Fruit fly (Drosophila melanogaster) whole organism, embryonic: Measurements from ENCODE around the gene CG17637.
A peak's percentile ranks its signal among the peaks of the same experiment; 100 is the strongest.

Experiments
- Adf1 ChIP-seq: fragments of 200-800 bp; sonication (Bioruptor generic); IDR thresholded peaks from 2 replicates; pipeline ENCODE4 v1.3.6; 2022; ENCODE audit warnings: missing biosample characterization, missing genetic modification characterization
- Atf-2 ChIP-seq: fragments of 200-800 bp; sonication (Bioruptor generic); optimal IDR thresholded peaks from 2 replicates; lab custom pipeline; 2016; ENCODE audit warnings: missing biosample characterization, missing genetic modification characterization
- Blimp-1 ChIP-seq: fragments of 200-800 bp; sonication (Bioruptor generic); optimal IDR thresholded peaks from 3 replicates; lab custom pipeline; 2018; ENCODE audit warnings: missing biosample characterization, missing genetic modification characterization, mild to moderate bottlenecking, moderate library complexity, missing genetic modification reagents
- CG1024 ChIP-seq: fragments of 200-800 bp; sonication (Bioruptor generic); IDR thresholded peaks from 2 replicates; pipeline ENCODE4 v1.3.6; 2022; ENCODE audit warnings: missing biosample characterization, missing genetic modification characterization
- CG10431 ChIP-seq: fragments of 200-800 bp; sonication (Bioruptor generic); optimal IDR thresholded peaks from 3 replicates; lab custom pipeline; 2018; ENCODE audit warnings: missing biosample characterization, mild to moderate bottlenecking, missing genetic modification characterization
- CG11398 ChIP-seq: fragments of 200-800 bp; sonication (Bioruptor generic); optimal IDR thresholded peaks from 2 replicates; lab custom pipeline; 2016; ENCODE audit warnings: missing biosample characterization, missing genetic modification characterization
- CG12071 ChIP-seq: fragments of 200-800 bp; sonication (Bioruptor generic); optimal IDR thresholded peaks from 3 replicates; lab custom pipeline; 2018; ENCODE audit warnings: missing biosample characterization, mild to moderate bottlenecking, missing genetic modification characterization
- CG12942 ChIP-seq: fragments of 200-800 bp; sonication (Bioruptor generic); optimal IDR thresholded peaks from 3 replicates; lab custom pipeline; 2016; ENCODE audit warnings: missing biosample characterization, missing genetic modification characterization
- CG15601 ChIP-seq: fragments of 200-800 bp; sonication (Bioruptor generic); optimal IDR thresholded peaks from 3 replicates; lab custom pipeline; 2019; ENCODE audit warnings: missing biosample characterization, mild to moderate bottlenecking, missing genetic modification characterization, moderate library complexity
- CG17328 ChIP-seq: fragments of 200-800 bp; sonication (Bioruptor generic); IDR thresholded peaks from 2 replicates; pipeline ENCODE4 v1.3.6; 2022; ENCODE audit warnings: missing biosample characterization, missing genetic modification characterization
- CG17385 ChIP-seq: fragments of 200-800 bp; sonication (Bioruptor generic); optimal IDR thresholded peaks from 3 replicates; lab custom pipeline; 2018; ENCODE audit warnings: missing biosample characterization, mild to moderate bottlenecking, missing genetic modification characterization
- CG1792 ChIP-seq: fragments of 200-800 bp; sonication (Bioruptor generic); optimal IDR thresholded peaks from 2 replicates; lab custom pipeline; 2016; ENCODE audit warnings: missing biosample characterization, missing genetic modification characterization
- CG18764 ChIP-seq: fragments of 200-800 bp; sonication (Bioruptor generic); optimal IDR thresholded peaks from 3 replicates; lab custom pipeline; 2016; ENCODE audit warnings: missing biosample characterization, missing genetic modification characterization
- CG3847 ChIP-seq: fragments of 200-800 bp; sonication (Bioruptor generic); IDR thresholded peaks from 2 replicates; pipeline ENCODE4 v1.3.6; 2022; ENCODE audit warnings: missing biosample characterization, missing genetic modification characterization
- CG5245 ChIP-seq: fragments of 200-800 bp; sonication (Bioruptor generic); optimal IDR thresholded peaks from 3 replicates; lab custom pipeline; 2016; ENCODE audit warnings: missing biosample characterization, missing genetic modification characterization
- CG7556 ChIP-seq: fragments of 200-800 bp; sonication (Bioruptor generic); optimal IDR thresholded peaks from 2 replicates; lab custom pipeline; 2017; ENCODE audit warnings: missing biosample characterization, mild to moderate bottlenecking, missing genetic modification characterization
- CG7839 ChIP-seq: fragments of 200-800 bp; sonication (Bioruptor generic); optimal IDR thresholded peaks from 3 replicates; lab custom pipeline; 2018; ENCODE audit warnings: missing biosample characterization, mild to moderate bottlenecking, missing genetic modification characterization, moderate library complexity
- CG7963 ChIP-seq: fragments of 200-800 bp; sonication (Bioruptor generic); IDR thresholded peaks from 3 replicates; pipeline ENCODE4 v1.3.6; 2022; ENCODE audit warnings: missing biosample characterization, missing genetic modification characterization; ENCODE audit not compliant: partially characterized antibody
- CG8388 ChIP-seq: fragments of 200-800 bp; sonication (Bioruptor generic); optimal IDR thresholded peaks from 2 replicates; lab custom pipeline; 2019; ENCODE audit warnings: missing biosample characterization, mild to moderate bottlenecking, missing genetic modification characterization, moderate library complexity
- Chrac-16 ChIP-seq: fragments of 200-800 bp; sonication (Bioruptor generic); optimal IDR thresholded peaks from 3 replicates; lab custom pipeline; 2016; ENCODE audit warnings: missing biosample characterization, missing genetic modification characterization
- Dip2 ChIP-seq: fragments of 200-800 bp; sonication (Bioruptor generic); IDR thresholded peaks from 2 replicates; pipeline ENCODE4 v1.3.6; 2022; ENCODE audit warnings: missing biosample characterization, missing genetic modification characterization
- HLH3B ChIP-seq: fragments of 200-800 bp; sonication (Bioruptor generic); IDR thresholded peaks from 2 replicates; pipeline ENCODE4 v1.3.6; 2022; ENCODE audit warnings: missing biosample characterization, missing genetic modification characterization
- Hmx ChIP-seq: fragments of 200-800 bp; sonication (Bioruptor generic); optimal IDR thresholded peaks from 2 replicates; lab custom pipeline; 2016; ENCODE audit warnings: missing biosample characterization, missing genetic modification characterization
- Jarid2 ChIP-seq: fragments of 200-800 bp; sonication (Bioruptor generic); optimal IDR thresholded peaks from 3 replicates; lab custom pipeline; 2017; ENCODE audit warnings: mild to moderate bottlenecking, missing biosample characterization, missing genetic modification reagents, missing genetic modification characterization
- Myb ChIP-seq: fragments of 200-800 bp; sonication (Bioruptor generic); optimal IDR thresholded peaks from 2 replicates; lab custom pipeline; 2016; ENCODE audit warnings: missing biosample characterization, missing genetic modification characterization
- NfI ChIP-seq: fragments of 200-800 bp; sonication (Bioruptor generic); optimal IDR thresholded peaks from 3 replicates; lab custom pipeline; 2018; ENCODE audit warnings: missing biosample characterization, mild to moderate bottlenecking, missing genetic modification characterization, moderate library complexity
- Sry-δ ChIP-seq: fragments of 200-800 bp; sonication (Bioruptor generic); optimal IDR thresholded peaks from 2 replicates; lab custom pipeline; 2016; ENCODE audit warnings: missing biosample characterization, missing genetic modification characterization
- YL-1 ChIP-seq: fragments of 200-800 bp; sonication (Bioruptor generic); optimal IDR thresholded peaks from 3 replicates; lab custom pipeline; 2017; ENCODE audit warnings: missing biosample characterization, mild to moderate bottlenecking, missing genetic modification characterization
- ac ChIP-seq: fragments of 200-800 bp; sonication (Bioruptor generic); optimal IDR thresholded peaks from 3 replicates; lab custom pipeline; 2017; ENCODE audit warnings: missing biosample characterization, mild to moderate bottlenecking, missing genetic modification characterization
- ash1 ChIP-seq: fragments of 200-800 bp; sonication (Bioruptor generic); optimal IDR thresholded peaks from 2 replicates; lab custom pipeline; 2018; ENCODE audit warnings: missing biosample characterization, mild to moderate bottlenecking, missing genetic modification characterization
- ato ChIP-seq: fragments of 200-800 bp; sonication (Bioruptor generic); IDR thresholded peaks from 2 replicates; pipeline ENCODE4 v1.3.6; 2022; ENCODE audit warnings: missing biosample characterization, missing genetic modification characterization; ENCODE audit not compliant: partially characterized antibody
- cad ChIP-seq: fragments of >200 bp; optimal IDR thresholded peaks from 2 replicates; lab custom pipeline; 2017; ENCODE audit warnings: missing biosample characterization, missing genetic modification characterization
- fd96Cb ChIP-seq: fragments of 200-800 bp; sonication (Bioruptor generic); optimal IDR thresholded peaks from 2 replicates; lab custom pipeline; 2018; ENCODE audit warnings: missing biosample characterization, mild to moderate bottlenecking, missing genetic modification characterization, moderate library complexity
- gce ChIP-seq: fragments of 200-800 bp; sonication (Bioruptor generic); IDR thresholded peaks from 3 replicates; pipeline ENCODE4 v1.3.6; 2022; ENCODE audit warnings: missing biosample characterization, missing genetic modification characterization
- gro ChIP-seq: fragments of 200-800 bp; sonication (Bioruptor generic); optimal IDR thresholded peaks from 2 replicates; lab custom pipeline; 2016; ENCODE audit warnings: missing biosample characterization, missing genetic modification characterization
- gt ChIP-seq: fragments of 200-800 bp; sonication (Bioruptor generic); IDR thresholded peaks from 2 replicates; pipeline ENCODE4 v1.3.6; 2022; ENCODE audit warnings: missing biosample characterization, missing genetic modification characterization
- jigr1 ChIP-seq: fragments of 200-800 bp; sonication (Bioruptor generic); IDR thresholded peaks from 3 replicates; pipeline ENCODE4 v1.3.6; 2022; ENCODE audit warnings: missing biosample characterization, missing genetic modification characterization
- jumu ChIP-seq: fragments of 200-800 bp; sonication (Bioruptor generic); optimal IDR thresholded peaks from 3 replicates; lab custom pipeline; 2016; ENCODE audit warnings: missing biosample characterization, missing genetic modification characterization
- kay ChIP-seq: fragments of 200-800 bp; sonication (Bioruptor generic); optimal IDR thresholded peaks from 2 replicates; lab custom pipeline; 2016; ENCODE audit warnings: missing biosample characterization, missing genetic modification characterization
- mam ChIP-seq: fragments of 200-800 bp; sonication (Bioruptor generic); optimal IDR thresholded peaks from 3 replicates; lab custom pipeline; 2016; ENCODE audit warnings: missing biosample characterization, missing genetic modification characterization
- nau ChIP-seq: fragments of 200-800 bp; sonication (Bioruptor generic); optimal IDR thresholded peaks from 3 replicates; lab custom pipeline; 2017; ENCODE audit warnings: missing biosample characterization, mild to moderate bottlenecking, missing genetic modification characterization, missing genetic modification reagents
- nerfin-2 ChIP-seq: fragments of 200-800 bp; sonication (Bioruptor generic); IDR thresholded peaks from 2 replicates; pipeline ENCODE4 v1.3.6; 2022; ENCODE audit warnings: missing biosample characterization, missing genetic modification characterization; ENCODE audit not compliant: partially characterized antibody
- odd ChIP-seq: fragments of 200-800 bp; sonication (Bioruptor generic); optimal IDR thresholded peaks from 2 replicates; lab custom pipeline; 2017; ENCODE audit warnings: missing biosample characterization, mild to moderate bottlenecking, missing genetic modification characterization
- onecut ChIP-seq: fragments of 200-800 bp; sonication (Bioruptor generic); IDR thresholded peaks from 2 replicates; pipeline ENCODE4 v1.3.6; 2022; ENCODE audit warnings: missing biosample characterization, missing genetic modification characterization
- pzg ChIP-seq: fragments of 200-800 bp; sonication (Bioruptor generic); optimal IDR thresholded peaks from 3 replicates; lab custom pipeline; 2018; ENCODE audit warnings: missing biosample characterization, mild to moderate bottlenecking, missing genetic modification characterization, moderate library complexity
- ranshi ChIP-seq: fragments of 200-800 bp; sonication (Bioruptor generic); IDR thresholded peaks from 2 replicates; pipeline ENCODE4 v1.3.6; 2022; ENCODE audit warnings: missing biosample characterization, missing genetic modification characterization
- salm ChIP-seq: fragments of 200-800 bp; sonication (Bioruptor generic); optimal IDR thresholded peaks from 2 replicates; lab custom pipeline; 2018; ENCODE audit warnings: missing biosample characterization, mild to moderate bottlenecking, missing genetic modification characterization
- sima ChIP-seq: fragments of 200-800 bp; sonication (Bioruptor generic); optimal IDR thresholded peaks from 2 replicates; lab custom pipeline; 2016; ENCODE audit warnings: missing biosample characterization, missing genetic modification characterization
- twi ChIP-seq: fragments of 200-800 bp; optimal IDR thresholded peaks from 2 replicates; lab custom pipeline; 2019; ENCODE audit warnings: missing biosample characterization, mild to moderate bottlenecking, missing genetic modification characterization, moderate library complexity
- zen ChIP-seq: fragments of 200-800 bp; sonication (Bioruptor generic); optimal IDR thresholded peaks from 3 replicates; lab custom pipeline; 2018; ENCODE audit warnings: missing biosample characterization, mild to moderate bottlenecking, missing genetic modification characterization, moderate library complexity
- zf30C ChIP-seq: fragments of 200-800 bp; sonication (Bioruptor generic); optimal IDR thresholded peaks from 3 replicates; lab custom pipeline; 2018; ENCODE audit warnings: missing biosample characterization, mild to moderate bottlenecking, missing genetic modification characterization

Gene CG17637

dm6 chr3L:20474789-20475208, 29.2 kb upstream of the CG17637 start (continued):
- TF ChIP-seq CG12942 (GFP tag; lab: Kevin White, UChicago) (peak; percentile 88), ac (GFP tag; lab: Kevin White, UChicago) (peak; percentile 70), Chrac-16 (GFP tag; lab: Kevin White, UChicago) (peak; percentile 88), jumu (GFP tag; lab: Kevin White, UChicago) (peak; percentile 87), CG17385 (GFP tag; lab: Kevin White, UChicago) (peak; percentile 80), ash1 (GFP tag; lab: Kevin White, UChicago) (peak; percentile 57), twi (tag; lab: Kevin White, UChicago) (peak; percentile 71), CG15601 (tag; lab: Kevin White, UChicago) (peak; percentile 72), gt (no peak), CG8388 (GFP tag; lab: Kevin White, UChicago) (peak; percentile 78), CG11398 (GFP tag; lab: Kevin White, UChicago) (peak; percentile 78), Myb (peak; percentile 76), CG7963 (GFP tag; lab: Robert Waterston, UW) (no peak), Dip2 (no peak), salm (peak; percentile 37), NfI (peak; percentile 90), HLH3B (GFP tag; lab: Robert Waterston, UW) (no peak), Hmx (peak; percentile 34), nerfin-2 (GFP tag; lab: Robert Waterston, UW) (no peak), gro (GFP tag; lab: Kevin White, UChicago) (peak; percentile 90), mam (GFP tag; lab: Kevin White, UChicago) (peak; percentile 95), ranshi (no peak), Blimp-1 (GFP tag; lab: Kevin White, UChicago) (peak; percentile 77), onecut (GFP tag; lab: Robert Waterston, UW) (peak; percentile 73), cad (GFP tag; lab: Kevin White, UChicago) (no peak), CG7556 (GFP tag; lab: Kevin White, UChicago) (peak; percentile 84), zf30C (GFP tag; lab: Kevin White, UChicago) (no peak), YL-1 (GFP tag; lab: Kevin White, UChicago) (peak; percentile 68), gce (GFP tag; lab: Robert Waterston, UW) (no peak), sima (GFP tag; lab: Kevin White, UChicago) (peak; percentile 59), CG12071 (GFP tag; lab: Kevin White, UChicago) (peak; percentile 81), CG5245 (GFP tag; lab: Kevin White, UChicago) (peak; percentile 81), CG10431 (peak; percentile 33), pzg (peak; percentile 76), nau (GFP tag; lab: Kevin White, UChicago) (peak; percentile 79), Adf1 (GFP tag; lab: Robert Waterston, UW) (no peak), jigr1 (GFP tag; lab: Robert Waterston, UW) (no peak), kay (peak; percentile 76), CG17328 (no peak), Sry-δ (peak; percentile 48), CG1792 (peak; percentile 75), CG1024 (GFP tag; lab: Robert Waterston, UW) (no peak), Jarid2 (GFP tag; lab: Kevin White, UChicago) (peak; percentile 48), ato (GFP tag; lab: Robert Waterston, UW) (no peak), CG7839 (tag; lab: Kevin White, UChicago) (peak; percentile 85), CG18764 (GFP tag; lab: Kevin White, UChicago) (peak; percentile 84), fd96Cb (peak; percentile 82), Atf-2 (GFP tag; lab: Kevin White, UChicago) (peak; percentile 74), odd (GFP tag; lab: Kevin White, UChicago) (peak; percentile 81), CG3847 (GFP tag; lab: Robert Waterston, UW) (no peak), zen (tag; lab: Kevin White, UChicago) (peak; percentile 77)
